Worm (Caenorhabditis elegans) whole organism, young adult: ENCODE measurements around the gene col-75.

ENCODE experiments used
- B0261.1 ChIP-seq: sonication (generic microtip); optimal IDR thresholded peaks from 2 replicates; lab custom pipeline; 2016; ENCODE audit warnings: mild to moderate bottlenecking, missing genetic modification characterization, moderate library complexity, missing compliant biosample characterization
- F49E8.2 ChIP-seq: sonication (generic microtip); optimal IDR thresholded peaks from 3 replicates; lab custom pipeline; 2017; ENCODE audit warnings: missing genetic modification characterization, mild to moderate bottlenecking, missing compliant biosample characterization, antibody characterized with exemption, moderate library complexity; ENCODE audit not compliant: insufficient read depth
- hlh-26 ChIP-seq: fragments of 200-800 bp; sonication (Bioruptor generic); conservative IDR thresholded peaks from 2 replicates; pipeline ENCODE4 v1.3.6; 2022; ENCODE audit warnings: missing genetic modification reagents, missing genetic modification characterization, missing compliant biosample characterization
- snpc-1.3 ChIP-seq: sonication (generic microtip); optimal IDR thresholded peaks from 2 replicates; lab custom pipeline; 2017; ENCODE audit warnings: missing genetic modification characterization, mild to moderate bottlenecking, missing compliant biosample characterization, antibody characterized with exemption, moderate library complexity, missing genotype, missing genetic modification reagents; ENCODE audit not compliant: insufficient read depth

DNA sequence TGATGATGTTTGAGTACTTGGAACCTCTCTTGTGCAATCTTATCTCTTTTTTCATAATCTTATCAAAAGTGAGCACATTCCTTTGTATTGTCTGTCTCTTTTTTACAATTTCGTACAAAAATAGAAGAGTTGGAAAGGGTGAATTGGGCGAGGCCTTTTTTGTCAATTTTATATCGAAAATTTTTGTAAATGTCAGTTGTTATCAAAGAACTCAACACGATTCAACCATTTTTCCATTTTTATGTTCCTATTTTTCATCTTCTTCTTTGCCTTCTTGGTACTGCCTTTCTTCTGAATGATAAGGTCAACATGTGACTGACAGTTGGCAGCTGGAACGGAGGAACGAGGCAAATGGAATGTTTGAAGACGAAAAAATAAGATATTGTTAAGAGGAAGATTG is 12.3 kb upstream of the col-75 start:
- no peak for TF ChIP-seq B0261.1
- TF ChIP-seq snpc-1.3 (tag; lab: Kevin White, UChicago) = no peak
- no peak for TF ChIP-seq F49E8.2 (tag; lab: Kevin White, UChicago)
- TF ChIP-seq hlh-26 (GFP tag; lab: Robert Waterston, UW) = no peak
